Fruit fly (Drosophila melanogaster) whole organism, embryonic: ENCODE data around the gene Mis12.
A peak's percentile ranks its signal among the peaks of the same experiment; 100 is the strongest.

Experiments used
- B-H2 ChIP-seq: fragments of 200-800 bp; sonication (Bioruptor generic); optimal IDR thresholded peaks from 2 replicates; lab custom pipeline; 2018; ENCODE audit warnings: missing biosample characterization, mild to moderate bottlenecking, missing genetic modification characterization
- C15 ChIP-seq: fragments of 200-800 bp; sonication (Bioruptor generic); IDR thresholded peaks from 3 replicates; pipeline ENCODE4 v1.3.6; 2022; ENCODE audit warnings: missing biosample characterization, missing genetic modification characterization
- CG10209 ChIP-seq: fragments of 200-800 bp; sonication (Bioruptor generic); optimal IDR thresholded peaks from 3 replicates; lab custom pipeline; 2017; ENCODE audit warnings: missing biosample characterization, mild to moderate bottlenecking, missing genetic modification characterization, missing genetic modification reagents
- CG10366 ChIP-seq: fragments of 200-800 bp; sonication (Bioruptor generic); IDR thresholded peaks from 2 replicates; pipeline ENCODE4 v1.3.6; 2022; ENCODE audit warnings: missing biosample characterization, missing genetic modification characterization
- CG11085 ChIP-seq: fragments of 200-800 bp; sonication (Bioruptor generic); IDR thresholded peaks from 2 replicates; pipeline ENCODE4 v1.3.6; 2022; ENCODE audit warnings: missing biosample characterization, missing genetic modification characterization
- CG12942 ChIP-seq: fragments of 200-800 bp; sonication (Bioruptor generic); optimal IDR thresholded peaks from 3 replicates; lab custom pipeline; 2016; ENCODE audit warnings: missing biosample characterization, missing genetic modification characterization
- CG13424 ChIP-seq: fragments of 200-800 bp; sonication (Bioruptor generic); optimal IDR thresholded peaks from 2 replicates; lab custom pipeline; 2019; ENCODE audit warnings: missing biosample characterization, mild to moderate bottlenecking, missing genetic modification characterization, moderate library complexity
- CG15073 ChIP-seq: fragments of 200-800 bp; sonication (Bioruptor generic); optimal IDR thresholded peaks from 2 replicates; lab custom pipeline; 2016; ENCODE audit warnings: missing biosample characterization, missing genetic modification characterization
- CG15514 ChIP-seq: fragments of 200-800 bp; sonication (Bioruptor generic); optimal IDR thresholded peaks from 3 replicates; lab custom pipeline; 2017; ENCODE audit warnings: missing biosample characterization, missing genetic modification characterization, mild to moderate bottlenecking, moderate library complexity, missing genetic modification reagents
- CG1792 ChIP-seq: fragments of 200-800 bp; sonication (Bioruptor generic); optimal IDR thresholded peaks from 2 replicates; lab custom pipeline; 2016; ENCODE audit warnings: missing biosample characterization, missing genetic modification characterization
- CG18262 ChIP-seq: fragments of 200-800 bp; optimal IDR thresholded peaks from 3 replicates; lab custom pipeline; 2019; ENCODE audit warnings: missing biosample characterization, mild to moderate bottlenecking, missing genetic modification characterization, moderate library complexity
- CG18619 ChIP-seq: fragments of 200-800 bp; sonication (Bioruptor generic); optimal IDR thresholded peaks from 3 replicates; lab custom pipeline; 2017; ENCODE audit warnings: missing biosample characterization, mild to moderate bottlenecking, missing genetic modification characterization
- CG2202 ChIP-seq: fragments of 200-800 bp; sonication (Bioruptor generic); optimal IDR thresholded peaks from 2 replicates; lab custom pipeline; 2018; ENCODE audit warnings: missing biosample characterization, mild to moderate bottlenecking, missing genetic modification characterization
- CG33557 ChIP-seq: fragments of 200-800 bp; sonication (Bioruptor generic); optimal IDR thresholded peaks from 2 replicates; lab custom pipeline; 2019; ENCODE audit warnings: missing biosample characterization, mild to moderate bottlenecking, missing genetic modification characterization, moderate library complexity
- CG34422 ChIP-seq: fragments of 200-800 bp; sonication (Bioruptor generic); IDR thresholded peaks from 3 replicates; pipeline ENCODE4 v1.3.6; 2022; ENCODE audit warnings: missing biosample characterization, missing genetic modification characterization
- CG4360 ChIP-seq: fragments of 200-800 bp; sonication (Bioruptor generic); IDR thresholded peaks from 2 replicates; pipeline ENCODE4 v1.3.6; 2022; ENCODE audit warnings: missing biosample characterization, missing genetic modification characterization
- CG4404 ChIP-seq: fragments of 200-800 bp; sonication (Bioruptor generic); IDR thresholded peaks from 2 replicates; pipeline ENCODE4 v1.3.6; 2022; ENCODE audit warnings: missing biosample characterization, missing genetic modification characterization
- CG6654 ChIP-seq: fragments of 200-800 bp; sonication (Bioruptor generic); optimal IDR thresholded peaks from 2 replicates; lab custom pipeline; 2017; ENCODE audit warnings: missing biosample characterization, mild to moderate bottlenecking, missing genetic modification characterization
- CG8281 ChIP-seq: fragments of 200-800 bp; sonication (Bioruptor generic); optimal IDR thresholded peaks from 2 replicates; lab custom pipeline; 2018; ENCODE audit warnings: missing biosample characterization, mild to moderate bottlenecking, missing genetic modification characterization, moderate library complexity
- CG9727 ChIP-seq: fragments of 200-800 bp; sonication (Bioruptor generic); optimal IDR thresholded peaks from 3 replicates; lab custom pipeline; 2017; ENCODE audit warnings: missing biosample characterization, mild to moderate bottlenecking, missing genetic modification characterization
- CG9797 ChIP-seq: fragments of 200-800 bp; sonication (Bioruptor generic); optimal IDR thresholded peaks from 3 replicates; lab custom pipeline; 2018; ENCODE audit warnings: missing biosample characterization, mild to moderate bottlenecking, missing genetic modification characterization
- E2f1 ChIP-seq: fragments of 200-800 bp; sonication (Bioruptor generic); IDR thresholded peaks from 2 replicates; pipeline ENCODE4 v1.3.6; 2022; ENCODE audit warnings: missing biosample characterization, missing genetic modification characterization
- Ets97D ChIP-seq: fragments of 200-800 bp; sonication (Bioruptor generic); optimal IDR thresholded peaks from 3 replicates; lab custom pipeline; 2016; ENCODE audit warnings: missing biosample characterization, missing genetic modification characterization
- HmgD ChIP-seq: fragments of 200-800 bp; sonication (Bioruptor generic); optimal IDR thresholded peaks from 3 replicates; lab custom pipeline; 2016; ENCODE audit warnings: missing biosample characterization, missing genetic modification characterization
- Hmx ChIP-seq: fragments of 200-800 bp; sonication (Bioruptor generic); optimal IDR thresholded peaks from 2 replicates; lab custom pipeline; 2016; ENCODE audit warnings: missing biosample characterization, missing genetic modification characterization
- MTF-1 ChIP-seq: fragments of 200-800 bp; sonication (Bioruptor generic); optimal IDR thresholded peaks from 2 replicates; lab custom pipeline; 2018; ENCODE audit warnings: missing biosample characterization, mild to moderate bottlenecking, missing genetic modification characterization, borderline replicate concordance
- Max ChIP-seq: fragments of 200-800 bp; sonication (Bioruptor generic); optimal IDR thresholded peaks from 2 replicates; lab custom pipeline; 2016; ENCODE audit warnings: missing biosample characterization, mild to moderate bottlenecking, missing genetic modification characterization
- Mes4 ChIP-seq: fragments of 200-800 bp; sonication (Bioruptor generic); optimal IDR thresholded peaks from 2 replicates; lab custom pipeline; 2016; ENCODE audit warnings: missing biosample characterization, missing genetic modification characterization
- PHDP ChIP-seq: fragments of 200-800 bp; sonication (Bioruptor generic); optimal IDR thresholded peaks from 3 replicates; lab custom pipeline; 2018; ENCODE audit warnings: missing biosample characterization, mild to moderate bottlenecking, missing genetic modification characterization, moderate library complexity
- Xbp1 ChIP-seq: fragments of 200-800 bp; sonication (Bioruptor generic); optimal IDR thresholded peaks from 3 replicates; lab custom pipeline; 2016; ENCODE audit warnings: missing biosample characterization, mild to moderate bottlenecking, missing genetic modification characterization
- br ChIP-seq: fragments of >200 bp; optimal IDR thresholded peaks from 2 replicates; lab custom pipeline; 2017
- crc ChIP-seq: fragments of 200-800 bp; sonication (Bioruptor generic); optimal IDR thresholded peaks from 2 replicates; lab custom pipeline; 2016; ENCODE audit warnings: missing biosample characterization, missing genetic modification characterization
- ftz-f1 ChIP-seq: fragments of 200-800 bp; sonication (Bioruptor generic); optimal IDR thresholded peaks from 2 replicates; lab custom pipeline; 2016; ENCODE audit warnings: missing biosample characterization, missing genetic modification characterization
- kay ChIP-seq: fragments of 200-800 bp; sonication (Bioruptor generic); optimal IDR thresholded peaks from 2 replicates; lab custom pipeline; 2016; ENCODE audit warnings: missing biosample characterization, missing genetic modification characterization
- lilli ChIP-seq: fragments of 200-800 bp; sonication (Bioruptor generic); optimal IDR thresholded peaks from 3 replicates; lab custom pipeline; 2016; ENCODE audit warnings: missing biosample characterization, missing genetic modification characterization
- nom ChIP-seq: fragments of 200-800 bp; sonication (Bioruptor generic); optimal IDR thresholded peaks from 2 replicates; lab custom pipeline; 2017; ENCODE audit warnings: missing biosample characterization, missing genetic modification characterization, mild to moderate bottlenecking, moderate library complexity, missing genetic modification reagents
- pb ChIP-seq: fragments of 200-800 bp; sonication (Bioruptor generic); optimal IDR thresholded peaks from 3 replicates; lab custom pipeline; 2016; ENCODE audit warnings: missing biosample characterization, missing genetic modification characterization
- peb ChIP-seq: fragments of 200-800 bp; sonication (Bioruptor generic); IDR thresholded peaks from 2 replicates; pipeline ENCODE4 v1.3.6; 2022; ENCODE audit warnings: missing biosample characterization, missing genetic modification characterization
- pho ChIP-seq: fragments of 200-800 bp; sonication (Bioruptor generic); optimal IDR thresholded peaks from 2 replicates; lab custom pipeline; 2016; ENCODE audit warnings: missing biosample characterization, missing genetic modification characterization
- pros ChIP-seq: fragments of 200-800 bp; sonication (Bioruptor generic); optimal IDR thresholded peaks from 3 replicates; lab custom pipeline; 2019; ENCODE audit warnings: missing biosample characterization, mild to moderate bottlenecking, missing genetic modification characterization, moderate library complexity
- rib ChIP-seq: fragments of 200-800 bp; sonication (Bioruptor generic); IDR thresholded peaks from 2 replicates; pipeline ENCODE4 v1.3.6; 2022; ENCODE audit warnings: missing biosample characterization, missing genetic modification characterization
- schlank ChIP-seq: fragments of 200-800 bp; sonication (Bioruptor generic); optimal IDR thresholded peaks from 2 replicates; lab custom pipeline; 2018; ENCODE audit warnings: missing biosample characterization, mild to moderate bottlenecking, missing genetic modification characterization
- shn ChIP-seq: fragments of 200-800 bp; sonication (Bioruptor generic); optimal IDR thresholded peaks from 3 replicates; lab custom pipeline; 2016; ENCODE audit warnings: missing biosample characterization, missing genetic modification characterization
- sim ChIP-seq: fragments of 200-800 bp; sonication (Bioruptor generic); IDR thresholded peaks from 2 replicates; pipeline ENCODE4 v1.3.6; 2022; ENCODE audit warnings: missing biosample characterization, missing genetic modification characterization
- tap ChIP-seq: fragments of 200-800 bp; optimal IDR thresholded peaks from 3 replicates; lab custom pipeline; 2019; ENCODE audit warnings: missing biosample characterization, mild to moderate bottlenecking, missing genetic modification characterization, moderate library complexity
- tll ChIP-seq, 2 experiments: fragments of 200-800 bp in 1 of 2; fragments of >200 bp in 1 of 2; sonication (Bioruptor generic) in 1 of 2; optimal IDR thresholded peaks; 2 replicates each; lab custom pipeline; 2017 to 2019; ENCODE audit warnings: missing biosample characterization in 2 of 2, missing genetic modification characterization in 2 of 2, mild to moderate bottlenecking in 1 of 2, moderate library complexity in 1 of 2
- toy ChIP-seq: fragments of 200-800 bp; sonication (Bioruptor generic); IDR thresholded peaks from 2 replicates; pipeline ENCODE4 v1.3.6; 2022; ENCODE audit warnings: missing biosample characterization, missing genetic modification characterization
- vnd ChIP-seq: fragments of 200-800 bp; sonication (Bioruptor generic); IDR thresholded peaks from 3 replicates; pipeline ENCODE4 v1.3.6; 2022; ENCODE audit warnings: missing biosample characterization, missing genetic modification characterization; ENCODE audit not compliant: partially characterized antibody
- zen2 ChIP-seq: fragments of 200-800 bp; sonication (Bioruptor generic); IDR thresholded peaks from 3 replicates; pipeline ENCODE4 v1.3.6; 2022; ENCODE audit warnings: missing biosample characterization, missing genetic modification characterization; ENCODE audit not compliant: partially characterized antibody
- zf30C ChIP-seq: fragments of 200-800 bp; sonication (Bioruptor generic); optimal IDR thresholded peaks from 3 replicates; lab custom pipeline; 2018; ENCODE audit warnings: missing biosample characterization, mild to moderate bottlenecking, missing genetic modification characterization

Gene Mis12

dm6 chr3L:6963792-6964487, 4.9 kb downstream of the Mis12 start (continued):
- TF ChIP-seq CG33557, result peak; percentile 77
- peak; percentile 43 for TF ChIP-seq Hmx
- TF ChIP-seq pros, result no peak
- TF ChIP-seq CG18619 (GFP tag; lab: Kevin White, UChicago), result peak; percentile 64
- TF ChIP-seq CG6654, result peak; percentile 48
- peak; percentile 74 for TF ChIP-seq E2f1 (GFP tag; lab: Robert Waterston, UW)
- TF ChIP-seq CG4404 (GFP tag; lab: Robert Waterston, UW), result peak; percentile 55
- TF ChIP-seq CG1792 (GFP tag; lab: Kevin White, UChicago), result peak; percentile 73
- TF ChIP-seq peb (GFP tag; lab: Robert Waterston, UW), result 0 out of 2 replicates have a peak, but pooled peaks have one; percentile 34
- TF ChIP-seq CG10209 (GFP tag; lab: Kevin White, UChicago), result peak; percentile 87
- peak; percentile 27; the same call in 1 of the 2 replicates for TF ChIP-seq sim (GFP tag; lab: Robert Waterston, UW)
- no peak for TF ChIP-seq CG4360 (GFP tag; lab: Robert Waterston, UW)
- TF ChIP-seq PHDP, result peak; percentile 86
- TF ChIP-seq CG9797 (GFP tag; lab: Kevin White, UChicago), result no peak
- peak; percentile 66 for TF ChIP-seq kay (GFP tag; lab: Kevin White, UChicago)
- peak; percentile 40 for TF ChIP-seq CG8281 (tag; lab: Kevin White, UChicago)
- TF ChIP-seq CG12942 (GFP tag; lab: Kevin White, UChicago), result peak; percentile 69
- peak; percentile 61 for TF ChIP-seq MTF-1 (GFP tag; lab: Kevin White, UChicago)
- peak; percentile 80 for TF ChIP-seq tap
- peak; percentile 47 for TF ChIP-seq HmgD (GFP tag; lab: Kevin White, UChicago)
- TF ChIP-seq rib (GFP tag; lab: Robert Waterston, UW), result no peak
- TF ChIP-seq tll (GFP tag; optimal IDR thresholded peaks at IDR 0.05; lab: Kevin White, UChicago), result no peak
- TF ChIP-seq pho (GFP tag; lab: Kevin White, UChicago), result peak; percentile 84
- no peak for TF ChIP-seq ftz-f1 (GFP tag; lab: Kevin White, UChicago)
- TF ChIP-seq Ets97D (GFP tag; lab: Kevin White, UChicago), result peak; percentile 32
- TF ChIP-seq pb (GFP tag; lab: Kevin White, UChicago), result peak; percentile 67
- TF ChIP-seq CG18262 (tag; lab: Kevin White, UChicago), result peak; percentile 86
- TF ChIP-seq CG15073 (GFP tag; lab: Kevin White, UChicago), result peak; percentile 0
- no peak for TF ChIP-seq C15 (GFP tag; lab: Robert Waterston, UW)
- peak; percentile 68 for TF ChIP-seq shn (GFP tag; lab: Kevin White, UChicago)
- no peak for TF ChIP-seq toy (GFP tag; lab: Robert Waterston, UW)
- TF ChIP-seq vnd (GFP tag; lab: Robert Waterston, UW), result no peak
- TF ChIP-seq nom (GFP tag; lab: Kevin White, UChicago), result peak; percentile 39
- peak; percentile 84 for TF ChIP-seq Mes4 (GFP tag; lab: Kevin White, UChicago)
- 0 out of 2 replicates have a peak, but pooled peaks have one; percentile 48 for TF ChIP-seq CG11085 (GFP tag; lab: Robert Waterston, UW)
- peak; percentile 47; the same call in 1 of the 3 replicates for TF ChIP-seq CG34422 (GFP tag; lab: Robert Waterston, UW)
- TF ChIP-seq zen2 (GFP tag; lab: Robert Waterston, UW), result no peak
- no peak for TF ChIP-seq B-H2 (GFP tag; lab: Kevin White, UChicago)
- peak; percentile 90 for TF ChIP-seq zf30C (GFP tag; lab: Kevin White, UChicago)
- peak; percentile 59 for TF ChIP-seq Max (GFP tag; lab: Kevin White, UChicago)
- TF ChIP-seq lilli (GFP tag; lab: Kevin White, UChicago), result peak; percentile 83
- peak; percentile 85 for TF ChIP-seq Xbp1
- peak; percentile 83 for TF ChIP-seq CG13424 (tag; lab: Kevin White, UChicago)
- TF ChIP-seq br (lab: Kevin White, UChicago), result no peak
- peak; percentile 84 for TF ChIP-seq CG9727 (GFP tag; lab: Kevin White, UChicago)
- TF ChIP-seq CG15514 (GFP tag; lab: Kevin White, UChicago), result peak; percentile 67
- TF ChIP-seq CG10366, result peak; percentile 67
- TF ChIP-seq crc (GFP tag; lab: Kevin White, UChicago), result peak; percentile 75
- peak; percentile 69 for TF ChIP-seq CG2202 (tag; lab: Kevin White, UChicago)
- TF ChIP-seq schlank (tag; lab: Kevin White, UChicago), result peak; percentile 27
